Worm (Caenorhabditis elegans) whole organism, midembryonic: ENCODE measurements around the gene lem-2.
"Not testable (repeated sequence)": the region's sequence is repeated elsewhere in the genome, so short reads cannot be mapped to it uniquely, and the experiment has no call there.

ENCODE experiments used
- T22C8.4 ChIP-seq: fragments of 200-800 bp; sonication (Bioruptor generic); IDR thresholded peaks from 2 replicates; pipeline ENCODE4 v1.3.6; 2022; ENCODE audit warnings: missing genetic modification characterization, missing compliant biosample characterization
- cog-1 ChIP-seq: sonication (generic microtip); optimal IDR thresholded peaks from 2 replicates; lab custom pipeline; 2016; ENCODE audit warnings: missing genetic modification characterization, missing compliant biosample characterization
- flt-1 ChIP-seq: fragments of 200-800 bp; sonication (Bioruptor generic); IDR thresholded peaks from 2 replicates; pipeline ENCODE4 v1.3.6; 2022; ENCODE audit warnings: missing genetic modification characterization, missing compliant biosample characterization
- klf-2 ChIP-seq: fragments of 200-800 bp; sonication (Bioruptor generic); conservative IDR thresholded peaks from 2 replicates; pipeline ENCODE4 v1.3.6; 2022; ENCODE audit warnings: missing genetic modification reagents, missing genetic modification characterization, missing compliant biosample characterization
- med-1 ChIP-seq: sonication (generic microtip); optimal IDR thresholded peaks from 2 replicates; lab custom pipeline; 2017; ENCODE audit warnings: missing genetic modification characterization, mild to moderate bottlenecking, missing compliant biosample characterization, antibody characterized with exemption, missing genetic modification reagents; ENCODE audit not compliant: insufficient read depth
- ref-1 ChIP-seq: fragments of 200-800 bp; sonication (Bioruptor generic); conservative IDR thresholded peaks from 2 replicates; pipeline ENCODE4 v1.3.6; 2022; ENCODE audit warnings: missing genetic modification reagents, missing genetic modification characterization, missing compliant biosample characterization
- tab-1 ChIP-seq: fragments of 200-800 bp; sonication (Bioruptor generic); IDR thresholded peaks from 2 replicates; pipeline ENCODE4 v1.3.6; 2022; ENCODE audit warnings: missing genetic modification characterization, missing compliant biosample characterization
- ztf-23 ChIP-seq: fragments of 200-800 bp; sonication (Bioruptor generic); IDR thresholded peaks from 2 replicates; pipeline ENCODE4 v1.3.6; 2022; ENCODE audit warnings: missing genetic modification reagents, missing genetic modification characterization, missing compliant biosample characterization
- ztf-29 ChIP-seq: fragments of 200-800 bp; sonication (Bioruptor generic); IDR thresholded peaks from 2 replicates; pipeline ENCODE4 v1.3.6; 2022; ENCODE audit warnings: missing genetic modification reagents, missing genetic modification characterization, missing compliant biosample characterization

The lem-2 gene

ce11 chrII:14063044-14063500 is at the start of gene lem-2:
Gene lem-2 (plus strand): TSS chrII:14063450.
- no peak; the same call in 1 of the 2 replicates for TF ChIP-seq T22C8.4 (GFP tag; lab: Robert Waterston, UW)
- TF ChIP-seq klf-2 (GFP tag; lab: Robert Waterston, UW), result peak; percentile 58
- TF ChIP-seq cog-1 (tag; lab: Kevin White, UChicago), result peak; percentile 94
- TF ChIP-seq flt-1 (GFP tag; lab: Robert Waterston, UW), result peak; percentile 70
- no peak for TF ChIP-seq ref-1 (GFP tag; lab: Robert Waterston, UW)
- peak; percentile 84 for TF ChIP-seq ztf-23
- no peak for TF ChIP-seq med-1 (GFP tag; lab: Kevin White, UChicago)
- TF ChIP-seq tab-1 (GFP tag; lab: Robert Waterston, UW), result no peak
- no peak for TF ChIP-seq ztf-29 (GFP tag; lab: Robert Waterston, UW)

ce11 chrII:14014637-14015036 is 48.6 kb upstream of the lem-2 start:
- TF ChIP-seq T22C8.4 (GFP tag; lab: Robert Waterston, UW) (no peak), klf-2 (GFP tag; lab: Robert Waterston, UW) (no peak), cog-1 (tag; lab: Kevin White, UChicago) (no peak), flt-1 (GFP tag; lab: Robert Waterston, UW) (no peak), ztf-29 (GFP tag; lab: Robert Waterston, UW) (no peak), ztf-23 (no peak), tab-1 (GFP tag; lab: Robert Waterston, UW) (no peak), med-1 (GFP tag; lab: Kevin White, UChicago) (no peak), ref-1 (GFP tag; lab: Robert Waterston, UW) (no peak)

ce11 chrII:14016865-14017264 is 46.4 kb upstream of the lem-2 start, which contains the start of gene cyp-37A1:
Gene cyp-37A1 (minus strand): TSS chrII:14016965.
- TF ChIP-seq T22C8.4 (GFP tag; lab: Robert Waterston, UW) (no peak), med-1 (GFP tag; lab: Kevin White, UChicago) (no peak), klf-2 (GFP tag; lab: Robert Waterston, UW) (no peak), cog-1 (tag; lab: Kevin White, UChicago) (no peak), ztf-29 (GFP tag; lab: Robert Waterston, UW) (no peak), ztf-23 (no peak), tab-1 (GFP tag; lab: Robert Waterston, UW) (no peak), flt-1 (GFP tag; lab: Robert Waterston, UW) (no peak), ref-1 (GFP tag; lab: Robert Waterston, UW) (no peak)

ce11 chrII:14018192-14018591 is 45.1 kb upstream of the lem-2 start:
- TF ChIP-seq med-1 (GFP tag; lab: Kevin White, UChicago) (no peak), ztf-23 (peak; percentile 22; the same call in 1 of the 2 replicates), flt-1 (GFP tag; lab: Robert Waterston, UW) (no peak), T22C8.4 (GFP tag; lab: Robert Waterston, UW) (no peak), klf-2 (GFP tag; lab: Robert Waterston, UW) (no peak)

- TF ChIP-seq T22C8.4 (GFP tag; lab: Robert Waterston, UW) (peak; percentile 76; the same call in 1 of the 2 replicates), cog-1 (tag; lab: Kevin White, UChicago) (no peak), ztf-29 (GFP tag; lab: Robert Waterston, UW) (no peak), ztf-23 (no peak), ref-1 (GFP tag; lab: Robert Waterston, UW) (no peak), tab-1 (GFP tag; lab: Robert Waterston, UW) (no peak), flt-1 (GFP tag; lab: Robert Waterston, UW) (no peak), med-1 (GFP tag; lab: Kevin White, UChicago) (no peak)
These were observed 44.4 kb upstream of the lem-2 start for ce11 chrII:14018887-14019286.

- TF ChIP-seq flt-1 (GFP tag; lab: Robert Waterston, UW), result peak; percentile 76; the same call in 1 of the 2 replicates
- TF ChIP-seq T22C8.4 (GFP tag; lab: Robert Waterston, UW), result peak; percentile 42; the same call in 1 of the 2 replicates
- TF ChIP-seq ref-1 (GFP tag; lab: Robert Waterston, UW), result peak; percentile 51; the same call in 1 of the 2 replicates
- TF ChIP-seq ztf-23, result 0 out of 2 replicates have a peak, but pooled peaks have one; percentile 59
- TF ChIP-seq ztf-29 (GFP tag; lab: Robert Waterston, UW), result peak; percentile 19; the same call in 1 of the 2 replicates
- 0 out of 2 replicates have a peak, but pooled peaks have one; percentile 75 for TF ChIP-seq tab-1 (GFP tag; lab: Robert Waterston, UW)
These were observed 43.6 kb upstream of the lem-2 start for ce11 chrII:14019625-14020024.

ce11 chrII:14021230-14021629 is 42.0 kb upstream of the lem-2 start, which contains the start of gene F01D5.10:
Gene F01D5.10 (minus strand): TSS chrII:14021330.
- not testable (repeated sequence) for TF ChIP-seq flt-1, tab-1, ref-1 (GFP tag; lab: Robert Waterston, UW)

- TF ChIP-seq ztf-29 (GFP tag; lab: Robert Waterston, UW), result no peak
- no peak for TF ChIP-seq med-1 (GFP tag; lab: Kevin White, UChicago)
- TF ChIP-seq T22C8.4 (GFP tag; lab: Robert Waterston, UW), result no peak
- TF ChIP-seq klf-2 (GFP tag; lab: Robert Waterston, UW), result no peak
- no peak for TF ChIP-seq ztf-23
- no peak for TF ChIP-seq ref-1 (GFP tag; lab: Robert Waterston, UW)
These were observed 30.5 kb upstream of the lem-2 start for ce11 chrII:14032705-14033104.

ce11 chrII:14034559-14034958 is 28.7 kb upstream of the lem-2 start:
- TF ChIP-seq med-1 (GFP tag; lab: Kevin White, UChicago), result no peak
- TF ChIP-seq flt-1 (GFP tag; lab: Robert Waterston, UW), result no peak
- TF ChIP-seq ztf-29 (GFP tag; lab: Robert Waterston, UW), result no peak
- no peak for TF ChIP-seq klf-2 (GFP tag; lab: Robert Waterston, UW)
